Worm (Caenorhabditis elegans): ENCODE measurements around the gene Y57G11C.3.

DNA sequence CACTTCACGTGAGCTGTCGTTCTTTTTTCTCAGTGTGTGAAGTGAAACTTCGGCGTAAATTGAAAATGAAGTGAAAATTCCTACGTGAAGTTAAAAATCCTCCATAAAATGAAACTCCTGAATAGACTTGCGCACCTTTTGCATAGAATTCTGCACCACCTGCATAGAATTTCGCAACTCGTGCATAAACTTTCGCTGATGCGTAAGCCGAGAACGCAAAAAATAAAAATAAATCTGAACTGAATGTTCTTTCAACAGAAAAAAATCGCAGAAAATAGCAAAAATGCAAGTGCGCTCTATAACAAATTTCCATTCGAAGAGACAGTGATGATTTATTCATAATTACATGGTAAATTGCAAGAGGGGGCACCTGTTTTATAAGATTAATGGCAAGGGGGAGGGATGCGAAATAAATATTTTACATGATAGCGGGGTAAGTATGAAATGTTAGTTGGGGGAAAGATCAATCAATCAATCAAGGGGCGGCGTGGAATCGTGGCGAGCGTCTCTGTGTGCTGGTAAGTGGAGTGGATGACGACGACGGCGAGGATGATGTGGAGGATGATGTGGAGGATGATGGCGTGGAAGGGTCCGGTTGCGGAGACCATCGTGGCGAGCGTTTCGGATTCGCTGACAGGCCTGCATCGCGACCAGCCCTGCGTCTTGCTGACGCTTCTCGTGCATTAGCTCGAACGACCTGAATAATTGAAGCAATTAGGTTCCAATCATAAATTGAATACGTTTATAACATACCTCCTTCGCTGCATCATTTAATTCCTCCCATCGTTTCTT is 5.5 kb downstream of the Y57G11C.3 start, which contains the start of gene Y57G11C.36:
- TF ChIP-seq nhr-237 (tag; optimal IDR thresholded peaks at IDR 0.05) (no peak), ceh-20 (GFP tag; IDR thresholded peaks at IDR 0.05) (no peak), hif-1 (tag; optimal IDR thresholded peaks at IDR 0.05) (no peak), ceh-82 (tag; optimal IDR thresholded peaks at IDR 0.05) (no peak), ceh-44 (GFP tag; IDR thresholded peaks at IDR 0.05) (no peak)

Measured in whole organism, L4 larva.